Fruit fly (Drosophila melanogaster) whole organism, prepupa: ENCODE results near the gene ETHR.

ENCODE experiments used
- CG10631 ChIP-seq: fragments of 200-800 bp; sonication (Bioruptor generic); optimal IDR thresholded peaks from 2 replicates; lab custom pipeline; 2016; ENCODE audit warnings: missing biosample characterization, missing genetic modification characterization
- CG10669 ChIP-seq: fragments of 200-800 bp; sonication (Bioruptor generic); optimal IDR thresholded peaks from 3 replicates; lab custom pipeline; 2018; ENCODE audit warnings: missing biosample characterization, mild to moderate bottlenecking, missing genetic modification characterization, moderate library complexity
- CG11762 ChIP-seq: fragments of 200-800 bp; sonication (Bioruptor generic); optimal IDR thresholded peaks from 3 replicates; lab custom pipeline; 2016; ENCODE audit warnings: missing biosample characterization, missing genetic modification characterization; ENCODE audit not compliant: insufficient read depth
- CG11902 ChIP-seq: fragments of 200-800 bp; sonication (Bioruptor generic); optimal IDR thresholded peaks from 3 replicates; lab custom pipeline; 2016; ENCODE audit warnings: missing biosample characterization, missing genetic modification characterization
- CG15336 ChIP-seq: fragments of 200-800 bp; sonication (Bioruptor generic); IDR thresholded peaks from 2 replicates; pipeline ENCODE4 v1.3.6; 2022; ENCODE audit warnings: missing biosample characterization, missing genetic modification characterization
- CG3032 ChIP-seq: fragments of 200-800 bp; optimal IDR thresholded peaks from 2 replicates; lab custom pipeline; 2019; ENCODE audit warnings: missing biosample characterization, mild to moderate bottlenecking, missing genetic modification characterization, moderate library complexity
- CG31627 ChIP-seq: fragments of 200-800 bp; sonication (Bioruptor generic); optimal IDR thresholded peaks from 3 replicates; lab custom pipeline; 2016; ENCODE audit warnings: missing biosample characterization, missing genetic modification characterization
- CG32006 ChIP-seq: fragments of 200-800 bp; sonication (Bioruptor generic); optimal IDR thresholded peaks from 3 replicates; lab custom pipeline; 2017; ENCODE audit warnings: missing biosample characterization, mild to moderate bottlenecking, missing genetic modification characterization
- CG34406 ChIP-seq: fragments of 200-800 bp; sonication (Bioruptor generic); optimal IDR thresholded peaks from 3 replicates; lab custom pipeline; 2016; ENCODE audit warnings: missing biosample characterization, missing genetic modification characterization
- CG4318 ChIP-seq: fragments of 200-800 bp; sonication (Bioruptor generic); optimal IDR thresholded peaks from 3 replicates; lab custom pipeline; 2017; ENCODE audit warnings: missing biosample characterization, mild to moderate bottlenecking, missing genetic modification characterization
- CG6163 ChIP-seq: fragments of 200-800 bp; sonication (Bioruptor generic); IDR thresholded peaks from 3 replicates; pipeline ENCODE4 v1.3.6; 2022; ENCODE audit warnings: missing biosample characterization, missing genetic modification characterization
- CG6808 ChIP-seq: fragments of 200-800 bp; sonication (Bioruptor generic); optimal IDR thresholded peaks from 3 replicates; lab custom pipeline; 2017; ENCODE audit warnings: missing biosample characterization, missing genetic modification characterization, mild to moderate bottlenecking, moderate library complexity, missing genetic modification reagents
- CG6854 ChIP-seq: fragments of 200-800 bp; sonication (Bioruptor generic); optimal IDR thresholded peaks from 2 replicates; lab custom pipeline; 2017; ENCODE audit warnings: missing biosample characterization, mild to moderate bottlenecking, missing genetic modification characterization
- CG8119 ChIP-seq: fragments of 200-800 bp; sonication (Bioruptor generic); IDR thresholded peaks from 3 replicates; pipeline ENCODE4 v1.3.6; 2022; ENCODE audit warnings: missing biosample characterization, missing genetic modification characterization
- CG8319 ChIP-seq: fragments of 200-800 bp; sonication (Bioruptor generic); optimal IDR thresholded peaks from 3 replicates; lab custom pipeline; 2016; ENCODE audit warnings: missing biosample characterization, missing genetic modification characterization
- CG8632 ChIP-seq: fragments of 200-800 bp; sonication (Bioruptor generic); optimal IDR thresholded peaks from 3 replicates; lab custom pipeline; 2016; ENCODE audit warnings: missing biosample characterization, missing genetic modification characterization
- CG9139 ChIP-seq: fragments of 200-800 bp; sonication (Bioruptor generic); optimal IDR thresholded peaks from 3 replicates; lab custom pipeline; 2017; ENCODE audit warnings: missing biosample characterization, mild to moderate bottlenecking, missing genetic modification characterization
- Eip75B ChIP-seq: fragments of 200-800 bp; sonication (Bioruptor generic); optimal IDR thresholded peaks from 3 replicates; lab custom pipeline; 2016; ENCODE audit warnings: missing biosample characterization, missing genetic modification characterization
- Eip78C ChIP-seq: fragments of 200-800 bp; sonication (Bioruptor generic); peaks from one replicate; lab custom pipeline; 2016; ENCODE audit warnings: missing biosample characterization, missing genetic modification characterization
- Eip93F ChIP-seq: fragments of 200-800 bp; sonication (Bioruptor generic); optimal IDR thresholded peaks from 2 replicates; lab custom pipeline; 2016; ENCODE audit warnings: missing biosample characterization, mild to moderate bottlenecking, missing genetic modification characterization
- Ets21C ChIP-seq: fragments of 200-800 bp; sonication (Bioruptor generic); optimal IDR thresholded peaks from 3 replicates; lab custom pipeline; 2016; ENCODE audit warnings: missing biosample characterization, missing genetic modification characterization
- Gug ChIP-seq: fragments of 200-800 bp; sonication (Bioruptor generic); IDR thresholded peaks from 2 replicates; pipeline ENCODE4 v1.3.6; 2022; ENCODE audit warnings: missing biosample characterization, missing genetic modification characterization
- Hr38 ChIP-seq: sonication (Bioruptor generic); optimal IDR thresholded peaks from 2 replicates; lab custom pipeline; 2016; ENCODE audit warnings: missing biosample characterization, missing genetic modification characterization
- Hr39 ChIP-seq: fragments of 200-800 bp; sonication (Bioruptor generic); optimal IDR thresholded peaks from 2 replicates; lab custom pipeline; 2016; ENCODE audit warnings: missing biosample characterization, missing genetic modification characterization
- Hr4 ChIP-seq: fragments of 200-800 bp; sonication (Bioruptor generic); optimal IDR thresholded peaks from 3 replicates; lab custom pipeline; 2016; ENCODE audit warnings: missing biosample characterization, missing genetic modification characterization
- Lpt ChIP-seq: fragments of 200-800 bp; sonication (Bioruptor generic); optimal IDR thresholded peaks from 3 replicates; lab custom pipeline; 2016; ENCODE audit warnings: missing biosample characterization, missing genetic modification characterization
- Met ChIP-seq: fragments of 200-800 bp; sonication (Bioruptor generic); optimal IDR thresholded peaks from 3 replicates; lab custom pipeline; 2016; ENCODE audit warnings: missing biosample characterization, missing genetic modification characterization
- OdsH ChIP-seq: fragments of 200-800 bp; sonication (Bioruptor generic); optimal IDR thresholded peaks from 3 replicates; lab custom pipeline; 2016; ENCODE audit warnings: missing biosample characterization, missing genetic modification characterization
- Smox ChIP-seq: fragments of 200-800 bp; sonication (Bioruptor generic); optimal IDR thresholded peaks from 3 replicates; lab custom pipeline; 2016; ENCODE audit warnings: missing biosample characterization, missing genetic modification characterization
- Sox102F ChIP-seq: fragments of 200-800 bp; sonication (Bioruptor generic); optimal IDR thresholded peaks from 2 replicates; lab custom pipeline; 2016; ENCODE audit warnings: missing biosample characterization, mild to moderate bottlenecking, missing genetic modification characterization
- Sox15 ChIP-seq: fragments of 200-800 bp; sonication (Bioruptor generic); optimal IDR thresholded peaks from 3 replicates; lab custom pipeline; 2016; ENCODE audit warnings: missing biosample characterization, missing genetic modification characterization
- acj6 ChIP-seq: fragments of 200-800 bp; sonication (Bioruptor generic); optimal IDR thresholded peaks from 3 replicates; lab custom pipeline; 2016; ENCODE audit warnings: missing biosample characterization, missing genetic modification characterization
- dac ChIP-seq: fragments of 200-800 bp; sonication (Bioruptor generic); optimal IDR thresholded peaks from 2 replicates; lab custom pipeline; 2017; ENCODE audit warnings: missing biosample characterization, mild to moderate bottlenecking, missing genetic modification characterization
- dsx ChIP-seq: fragments of 200-800 bp; optimal IDR thresholded peaks from 3 replicates; lab custom pipeline; 2019; ENCODE audit warnings: missing biosample characterization, mild to moderate bottlenecking, missing genetic modification characterization, moderate library complexity; ENCODE audit not compliant: poor library complexity, severe bottlenecking
- eg ChIP-seq: fragments of 200-800 bp; sonication (Bioruptor generic); IDR thresholded peaks from 3 replicates; pipeline ENCODE4 v1.3.6; 2022; ENCODE audit warnings: missing biosample characterization, missing genetic modification characterization
- esn ChIP-seq: fragments of 200-800 bp; sonication (Bioruptor generic); optimal IDR thresholded peaks from 2 replicates; lab custom pipeline; 2016; ENCODE audit warnings: missing biosample characterization, mild to moderate bottlenecking, missing genetic modification characterization, moderate library complexity
- fd85E ChIP-seq: fragments of 200-800 bp; sonication (Bioruptor generic); optimal IDR thresholded peaks from 3 replicates; lab custom pipeline; 2016; ENCODE audit warnings: missing biosample characterization, missing genetic modification characterization
- fkh ChIP-seq: fragments of 200-800 bp; sonication (Bioruptor generic); optimal IDR thresholded peaks from 3 replicates; lab custom pipeline; 2017; ENCODE audit warnings: missing biosample characterization, mild to moderate bottlenecking, missing genetic modification characterization, moderate library complexity
- lz ChIP-seq: fragments of 200-800 bp; sonication (Bioruptor generic); optimal IDR thresholded peaks from 3 replicates; lab custom pipeline; 2016; ENCODE audit warnings: missing biosample characterization, missing genetic modification characterization
- net ChIP-seq: fragments of 200-800 bp; sonication (Bioruptor generic); optimal IDR thresholded peaks from 3 replicates; lab custom pipeline; 2016; ENCODE audit warnings: missing biosample characterization, missing genetic modification characterization
- pdm3 ChIP-seq: fragments of 200-800 bp; sonication (Bioruptor generic); optimal IDR thresholded peaks from 3 replicates; lab custom pipeline; 2016; ENCODE audit warnings: missing biosample characterization, missing genetic modification characterization
- salr ChIP-seq, 2 experiments: fragments of 200-800 bp; sonication (Bioruptor generic); optimal IDR thresholded peaks; 3 replicates each; lab custom pipeline; 2016 to 2018; ENCODE audit warnings: missing biosample characterization in 2 of 2, missing genetic modification characterization in 2 of 2, mild to moderate bottlenecking in 1 of 2
- ss ChIP-seq, 2 experiments: fragments of 200-800 bp; sonication (Bioruptor generic); optimal IDR thresholded peaks; 2 replicates in 1 of 2; 3 replicates in 1 of 2; lab custom pipeline; 2017 to 2018; ENCODE audit warnings: mild to moderate bottlenecking in 2 of 2, missing biosample characterization in 2 of 2, missing genetic modification characterization in 2 of 2, moderate library complexity in 1 of 2
- svp ChIP-seq: fragments of 200-800 bp; sonication (Bioruptor generic); peaks from one replicate; lab custom pipeline; 2016; ENCODE audit warnings: missing biosample characterization, missing genetic modification characterization
- topi ChIP-seq: fragments of 200-800 bp; sonication (Bioruptor generic); optimal IDR thresholded peaks from 3 replicates; lab custom pipeline; 2016; ENCODE audit warnings: missing biosample characterization, missing genetic modification characterization

Gene ETHR

DNA sequence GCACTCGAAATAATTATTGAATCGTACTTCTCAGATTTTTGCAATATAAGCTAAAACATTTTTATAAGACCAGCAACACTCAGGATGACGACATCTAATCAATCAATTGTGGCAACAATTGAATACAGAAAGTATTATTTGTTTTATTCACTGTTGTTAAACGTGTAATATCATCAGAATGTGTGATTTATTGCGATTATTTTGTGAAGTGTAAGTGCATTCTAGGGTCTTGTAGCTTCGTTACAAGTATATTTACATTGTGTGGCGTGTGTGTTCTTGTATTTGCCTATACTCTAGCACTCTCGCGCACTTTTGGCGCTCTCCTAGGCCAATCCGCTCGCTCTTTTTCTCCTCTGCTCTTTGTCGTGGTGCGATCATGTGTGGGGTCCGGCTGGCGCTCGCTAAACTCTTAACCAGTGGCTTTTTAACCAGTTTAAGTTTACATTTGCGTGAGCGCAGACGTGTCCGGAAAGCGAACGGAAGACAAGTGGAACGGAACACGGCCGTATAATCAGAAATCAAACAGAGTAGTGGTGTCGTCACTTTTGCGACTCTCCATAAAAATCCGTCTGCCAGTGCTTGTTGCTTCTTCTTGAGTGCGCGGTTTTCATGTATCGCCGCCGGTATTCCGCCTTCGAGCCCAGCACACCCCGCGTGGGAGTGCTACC, 42.2 kb upstream of the ETHR start (continued):
- TF ChIP-seq CG10669: peak; percentile 90
- TF ChIP-seq CG4318 (GFP tag; lab: Kevin White, UChicago): peak; percentile 94
- peak; percentile 88 for TF ChIP-seq Met
- TF ChIP-seq net (GFP tag; lab: Kevin White, UChicago): peak; percentile 93
- peak; percentile 87 for TF ChIP-seq topi (GFP tag; lab: Kevin White, UChicago)
- TF ChIP-seq Smox (GFP tag; lab: Kevin White, UChicago): peak; percentile 85
- TF ChIP-seq CG10631 (GFP tag; lab: Kevin White, UChicago): peak; percentile 93
- TF ChIP-seq CG9139 (GFP tag; lab: Kevin White, UChicago): peak; percentile 75
- peak; percentile 97 for TF ChIP-seq svp (GFP tag; lab: Kevin White, UChicago)
- TF ChIP-seq CG8119: peak; percentile 92
- peak; percentile 95 for TF ChIP-seq CG11762
- peak; percentile 84 for TF ChIP-seq CG8319 (GFP tag; lab: Kevin White, UChicago)
- peak; percentile 86 for TF ChIP-seq lz (GFP tag; lab: Kevin White, UChicago)
- TF ChIP-seq eg (GFP tag; lab: Robert Waterston, UW): peak; percentile 91
- TF ChIP-seq CG31627 (GFP tag; lab: Kevin White, UChicago): peak; percentile 87
- no peak for TF ChIP-seq CG6854 (GFP tag; lab: Kevin White, UChicago)
- TF ChIP-seq Lpt (GFP tag; lab: Kevin White, UChicago): peak; percentile 95

DNA sequence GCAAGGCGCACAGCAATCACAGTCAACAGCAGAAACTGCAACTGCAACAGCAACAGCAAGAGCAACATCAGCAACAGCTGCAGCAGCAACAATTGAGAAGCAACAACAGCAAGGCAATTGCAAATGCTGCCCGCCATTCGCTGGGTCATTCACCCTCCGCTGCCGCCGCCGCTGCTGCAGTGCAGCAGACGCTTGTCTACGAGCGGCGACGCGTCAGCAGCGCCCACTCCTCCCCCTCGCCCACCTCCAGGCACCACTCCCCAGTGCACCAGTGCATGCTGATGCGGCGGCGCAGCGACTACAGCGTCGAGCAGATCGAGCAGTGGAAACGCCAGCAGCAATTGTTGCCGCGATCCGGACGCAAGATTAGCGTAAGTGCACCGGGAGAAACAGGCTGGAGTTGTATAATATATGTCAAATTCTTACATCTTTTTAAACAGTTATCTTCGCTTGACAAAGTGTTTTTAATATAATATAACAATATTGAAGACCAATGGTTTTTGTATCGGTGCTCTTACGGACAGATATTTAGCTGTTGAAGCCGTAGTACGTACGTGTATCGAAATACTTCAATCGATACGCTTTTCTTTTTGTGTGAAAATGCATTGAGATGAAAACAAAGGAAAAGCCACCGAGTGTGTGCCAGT, 41.0 kb upstream of the ETHR start:
- TF ChIP-seq CG6854 (GFP tag; lab: Kevin White, UChicago) (peak; percentile 10), salr (GFP tag; optimal IDR thresholded peaks at IDR 0.05; lab: Kevin White, UChicago) (peak; percentile 42 to 69), Met (peak; percentile 54), Sox15 (GFP tag; lab: Kevin White, UChicago) (peak; percentile 44), CG10631 (GFP tag; lab: Kevin White, UChicago) (peak; percentile 75), CG6163 (GFP tag; lab: Robert Waterston, UW) (peak; percentile 85), CG31627 (GFP tag; lab: Kevin White, UChicago) (peak; percentile 44), Smox (GFP tag; lab: Kevin White, UChicago) (no peak), acj6 (GFP tag; lab: Kevin White, UChicago) (peak; percentile 72), Hr38 (GFP tag; lab: Kevin White, UChicago) (no peak), CG3032 (tag; lab: Kevin White, UChicago) (peak; percentile 64), lz (GFP tag; lab: Kevin White, UChicago) (peak; percentile 61), pdm3 (GFP tag; lab: Kevin White, UChicago) (peak; percentile 80), OdsH (GFP tag; lab: Kevin White, UChicago) (peak; percentile 80), Hr4 (GFP tag; lab: Kevin White, UChicago) (peak; percentile 93), CG8319 (GFP tag; lab: Kevin White, UChicago) (peak; percentile 47), eg (GFP tag; lab: Robert Waterston, UW) (peak; percentile 91), CG11762 (peak; percentile 68), CG15336 (GFP tag; lab: Robert Waterston, UW) (peak; percentile 89), CG6808 (peak; percentile 66), CG34406 (GFP tag; lab: Kevin White, UChicago) (peak; percentile 64), fd85E (GFP tag; lab: Kevin White, UChicago) (no peak), CG4318 (GFP tag; lab: Kevin White, UChicago) (peak; percentile 84), Gug (GFP tag; lab: Robert Waterston, UW) (peak; percentile 84), svp (GFP tag; lab: Kevin White, UChicago) (peak; percentile 83), Ets21C (GFP tag; lab: Kevin White, UChicago) (peak; percentile 30), CG11902 (GFP tag; lab: Kevin White, UChicago) (peak; percentile 46), CG10669 (peak; percentile 68), Eip78C (GFP tag; lab: Kevin White, UChicago) (peak; percentile 93), dac (peak; percentile 82), CG8632 (GFP tag; lab: Kevin White, UChicago) (peak; percentile 59), Lpt (GFP tag; lab: Kevin White, UChicago) (peak; percentile 84), dsx (GFP tag; lab: Kevin White, UChicago) (peak; percentile 38), Sox102F (GFP tag; lab: Kevin White, UChicago) (peak; percentile 65), ss (GFP tag; optimal IDR thresholded peaks at IDR 0.05; lab: Kevin White, UChicago) (no peak), Eip75B (GFP tag; lab: Kevin White, UChicago) (peak; percentile 67), esn (GFP tag; lab: Kevin White, UChicago) (peak; percentile 66), Hr39 (GFP tag; lab: Kevin White, UChicago) (peak; percentile 32), Eip93F (GFP tag; lab: Kevin White, UChicago) (peak; percentile 51), fkh (GFP tag; lab: Kevin White, UChicago) (no peak), CG32006 (peak; percentile 94)
